Worm (Caenorhabditis elegans): ENCODE data around the gene alh-10.

- no peak for TF ChIP-seq unc-55 (GFP tag; optimal IDR thresholded peaks at IDR 0.05)
- TF ChIP-seq pha-4 (tag; optimal IDR thresholded peaks at IDR 0.05) = no peak
- no peak for TF ChIP-seq T23F11.4 (GFP tag; optimal IDR thresholded peaks at IDR 0.05)
- TF ChIP-seq unc-86 (tag; optimal IDR thresholded peaks at IDR 0.05) = no peak
- TF ChIP-seq K02D7.2 (tag; optimal IDR thresholded peaks at IDR 0.05) = no peak
- TF ChIP-seq ztf-16 (tag; optimal IDR thresholded peaks at IDR 0.05) = no peak
- TF ChIP-seq dmd-4 (tag; optimal IDR thresholded peaks at IDR 0.05; ENCODE audit: borderline replicate concordance) = no peak
These were observed 2.7 kb downstream of the alh-10 start for ce11 chrX:7140682-7141254.

Data from whole organism, late embryonic.